Fruit fly (Drosophila melanogaster) whole organism, pupa: Measurements from ENCODE around the gene CG32437.

ENCODE experiments used
- CG10348 ChIP-seq: fragments of 200-800 bp; sonication (Bioruptor generic); IDR thresholded peaks from 2 replicates; pipeline ENCODE4 v1.3.6; 2022; ENCODE audit warnings: missing biosample characterization, missing genetic modification characterization
- CG15710 ChIP-seq: fragments of 200-800 bp; sonication (Bioruptor generic); optimal IDR thresholded peaks from 2 replicates; lab custom pipeline; 2018; ENCODE audit warnings: missing biosample characterization, mild to moderate bottlenecking, missing genetic modification characterization, moderate library complexity
- CG17806 ChIP-seq: fragments of 200-800 bp; sonication (Bioruptor generic); optimal IDR thresholded peaks from 2 replicates; lab custom pipeline; 2018; ENCODE audit warnings: missing biosample characterization, mild to moderate bottlenecking, missing genetic modification characterization, moderate library complexity
- CG34367 ChIP-seq: fragments of 200-800 bp; sonication (Bioruptor generic); optimal IDR thresholded peaks from 2 replicates; lab custom pipeline; 2018; ENCODE audit warnings: missing biosample characterization, mild to moderate bottlenecking, missing genetic modification characterization
- CG8159 ChIP-seq: fragments of 200-800 bp; sonication (Bioruptor generic); optimal IDR thresholded peaks from 3 replicates; lab custom pipeline; 2018; ENCODE audit warnings: missing biosample characterization, mild to moderate bottlenecking, missing genetic modification characterization, moderate library complexity
- CG9948 ChIP-seq: fragments of 200-800 bp; sonication (Bioruptor generic); optimal IDR thresholded peaks from 2 replicates; lab custom pipeline; 2018; ENCODE audit warnings: missing biosample characterization, mild to moderate bottlenecking, missing genetic modification characterization, moderate library complexity
- D1 ChIP-seq: fragments of 200-800 bp; sonication (Bioruptor generic); optimal IDR thresholded peaks from 2 replicates; lab custom pipeline; 2018; ENCODE audit warnings: missing biosample characterization, mild to moderate bottlenecking, missing genetic modification characterization, moderate library complexity
- EcR ChIP-seq: fragments of 200-800 bp; sonication (Bioruptor generic); optimal IDR thresholded peaks from 3 replicates; lab custom pipeline; 2019; ENCODE audit warnings: missing biosample characterization, missing genetic modification characterization, mild to moderate bottlenecking, moderate library complexity, missing genetic modification reagents
- Pif1B ChIP-seq: fragments of 200-800 bp; sonication (Bioruptor generic); optimal IDR thresholded peaks from 3 replicates; lab custom pipeline; 2016; ENCODE audit warnings: missing biosample characterization, missing genetic modification characterization
- Snoo ChIP-seq: fragments of 200-800 bp; sonication (Bioruptor generic); optimal IDR thresholded peaks from 3 replicates; lab custom pipeline; 2017; ENCODE audit warnings: missing biosample characterization, mild to moderate bottlenecking, missing genetic modification characterization, inconsistent platforms
- fd96Ca ChIP-seq: fragments of 200-800 bp; sonication (Bioruptor generic); IDR thresholded peaks from 3 replicates; pipeline ENCODE4 v1.3.6; 2022; ENCODE audit warnings: missing biosample characterization, missing genetic modification characterization

DNA sequence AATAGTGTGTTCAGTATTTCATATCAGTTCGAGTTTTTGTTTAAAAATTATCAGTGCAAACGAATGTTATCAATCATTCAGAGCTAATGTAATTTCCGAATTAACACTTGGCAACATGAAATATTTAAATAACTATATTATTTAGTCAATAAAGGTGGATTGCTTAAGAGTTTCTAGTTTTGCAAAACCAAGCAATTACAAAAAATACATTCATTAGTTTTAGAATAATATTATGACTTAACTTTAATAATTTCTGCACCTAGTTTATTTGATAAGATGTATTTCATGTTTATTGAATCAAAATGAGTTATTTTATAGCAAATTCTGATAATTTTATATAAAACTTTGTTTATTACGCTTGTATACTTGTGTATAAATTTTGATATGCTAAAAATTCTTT is 26.0 kb downstream of the CG32437 start:
- TF ChIP-seq CG34367 (tag; lab: Kevin White, UChicago), result no peak
- TF ChIP-seq Snoo (tag; lab: Kevin White, UChicago), result no peak
- no peak for TF ChIP-seq EcR
- TF ChIP-seq CG10348 (GFP tag; lab: Robert Waterston, UW), result no peak
- no peak for TF ChIP-seq D1 (tag; lab: Kevin White, UChicago)
- no peak for TF ChIP-seq fd96Ca (GFP tag; lab: Robert Waterston, UW)
- TF ChIP-seq CG17806, result no peak
- TF ChIP-seq CG9948 (tag; lab: Kevin White, UChicago), result no peak
- TF ChIP-seq CG15710 (tag; lab: Kevin White, UChicago), result no peak
- TF ChIP-seq Pif1B (GFP tag; lab: Kevin White, UChicago), result no peak
- TF ChIP-seq CG8159 (tag; lab: Kevin White, UChicago), result no peak
